Worm (Caenorhabditis elegans): ENCODE measurements around the gene spas-1.

- TF ChIP-seq elt-1 (tag; optimal IDR thresholded peaks at IDR 0.05) (no peak), elt-3 (tag; optimal IDR thresholded peaks at IDR 0.05) (no peak), snpc-4 (tag; optimal IDR thresholded peaks at IDR 0.05) (no peak), skn-1 (tag; optimal IDR thresholded peaks at IDR 0.05) (no peak), ama-1 (optimal IDR thresholded peaks at IDR 0.05) (peak; percentile 20), unc-39 (tag; optimal IDR thresholded peaks at IDR 0.05) (no peak), ztf-11 (tag; optimal IDR thresholded peaks at IDR 0.05) (no peak), nhr-11 (tag; optimal IDR thresholded peaks at IDR 0.05) (no peak), nhr-77 (tag; optimal IDR thresholded peaks at IDR 0.05) (no peak), nhr-237 (tag; optimal IDR thresholded peaks at IDR 0.05) (no peak), mdl-1 (tag; optimal IDR thresholded peaks at IDR 0.05) (no peak), nhr-21 (tag; optimal IDR thresholded peaks at IDR 0.05) (peak; percentile 21), sem-4 (tag; optimal IDR thresholded peaks at IDR 0.05) (no peak), lin-13 (GFP tag; optimal IDR thresholded peaks at IDR 0.05) (no peak)
These were observed 15.2 kb upstream of the spas-1 start, which contains the start of gene col-144 for ce11 chrV:9160224-9160886.
